Fruit fly (Drosophila melanogaster): ENCODE measurements around the gene Evi5.

Evi5 gene

dm6 chrX:11457149-11457548, 3.0 kb upstream of the Evi5 start:
- TF ChIP-seq Mnt (GFP tag; optimal IDR thresholded peaks at IDR 0.05) (no peak), cnc (optimal IDR thresholded peaks at IDR 0.05) (no peak), CG33017 (tag; optimal IDR thresholded peaks at IDR 0.05) (no peak), CG7045 (GFP tag; optimal IDR thresholded peaks at IDR 0.05) (no peak), cic (GFP tag; optimal IDR thresholded peaks at IDR 0.05) (no peak), tj (GFP tag; optimal IDR thresholded peaks at IDR 0.05) (no peak), CG7101 (tag; optimal IDR thresholded peaks at IDR 0.05) (no peak), CG1620 (GFP tag; optimal IDR thresholded peaks at IDR 0.05) (no peak), ovo (GFP tag; optimal IDR thresholded peaks at IDR 0.05) (no peak), CG12768 (GFP tag; optimal IDR thresholded peaks at IDR 0.05) (no peak), kay (GFP tag; ENCODE audit: borderline replicate concordance) (no peak)

- TF ChIP-seq toe (GFP tag; optimal IDR thresholded peaks at IDR 0.05) (no peak), ovo (GFP tag; optimal IDR thresholded peaks at IDR 0.05) (peak; percentile 47)
Measured at dm6 chrX:11453638-11454037, 548 bp downstream of the Evi5 start.

- TF ChIP-seq bab1 (GFP tag; optimal IDR thresholded peaks at IDR 0.05) (peak; percentile 42), tj (GFP tag; optimal IDR thresholded peaks at IDR 0.05) (peak; percentile 14), CG12768 (GFP tag; optimal IDR thresholded peaks at IDR 0.05) (no peak), CG14711 (tag; optimal IDR thresholded peaks at IDR 0.05) (peak; percentile 39), cic (GFP tag; optimal IDR thresholded peaks at IDR 0.05) (peak; percentile 17), pad (GFP tag; optimal IDR thresholded peaks at IDR 0.05) (no peak), Clk (GFP tag; optimal IDR thresholded peaks at IDR 0.05) (peak; percentile 39), toe (GFP tag; optimal IDR thresholded peaks at IDR 0.05) (no peak), Hr96 (GFP tag; optimal IDR thresholded peaks at IDR 0.05) (peak; percentile 36), Mnt (GFP tag; optimal IDR thresholded peaks at IDR 0.05) (peak; percentile 15), CG7045 (GFP tag; optimal IDR thresholded peaks at IDR 0.05) (peak; percentile 47), CG7101 (tag; optimal IDR thresholded peaks at IDR 0.05) (peak; percentile 30), Crg-1 (GFP tag; optimal IDR thresholded peaks at IDR 0.05) (no peak)
Measured at dm6 chrX:11452846-11453391, 1.3 kb downstream of the Evi5 start.

dm6 chrX:11451630-11452029, 2.6 kb downstream of the Evi5 start:
- TF ChIP-seq cic (GFP tag; optimal IDR thresholded peaks at IDR 0.05) (no peak), bab1 (GFP tag; optimal IDR thresholded peaks at IDR 0.05) (peak; percentile 12), CG12768 (GFP tag; optimal IDR thresholded peaks at IDR 0.05) (no peak), Hr96 (GFP tag; optimal IDR thresholded peaks at IDR 0.05) (no peak), CG14711 (tag; optimal IDR thresholded peaks at IDR 0.05) (no peak), cnc (optimal IDR thresholded peaks at IDR 0.05) (no peak), Mnt (GFP tag; optimal IDR thresholded peaks at IDR 0.05) (no peak), ovo (GFP tag; optimal IDR thresholded peaks at IDR 0.05) (no peak)

- TF ChIP-seq cnc (optimal IDR thresholded peaks at IDR 0.05) (no peak), bab1 (GFP tag; optimal IDR thresholded peaks at IDR 0.05) (peak; percentile 57), toe (GFP tag; optimal IDR thresholded peaks at IDR 0.05) (no peak)
Measured at dm6 chrX:11451027-11451572, 3.1 kb downstream of the Evi5 start.

- TF ChIP-seq bab1 (GFP tag; optimal IDR thresholded peaks at IDR 0.05) = no peak
- no peak for TF ChIP-seq CG33017 (tag; optimal IDR thresholded peaks at IDR 0.05)
- TF ChIP-seq CG1620 (GFP tag; optimal IDR thresholded peaks at IDR 0.05) = no peak
- TF ChIP-seq kay (GFP tag; ENCODE audit: borderline replicate concordance) = no peak
- no peak for TF ChIP-seq CG7045 (GFP tag; optimal IDR thresholded peaks at IDR 0.05)
- TF ChIP-seq toe (GFP tag; optimal IDR thresholded peaks at IDR 0.05) = no peak
- no peak for TF ChIP-seq CG7101 (tag; optimal IDR thresholded peaks at IDR 0.05)
- TF ChIP-seq CG5204 (GFP tag; optimal IDR thresholded peaks at IDR 0.05) = no peak
- no peak for TF ChIP-seq Mnt (GFP tag; optimal IDR thresholded peaks at IDR 0.05)
Measured at dm6 chrX:11450406-11450805, 3.8 kb downstream of the Evi5 start.

dm6 chrX:11449476-11450119, 4.6 kb downstream of the Evi5 start:
- TF ChIP-seq cic (GFP tag; optimal IDR thresholded peaks at IDR 0.05) (peak; percentile 62), cnc (optimal IDR thresholded peaks at IDR 0.05) (no peak), CG33017 (tag; optimal IDR thresholded peaks at IDR 0.05) (peak; percentile 74), CG7101 (tag; optimal IDR thresholded peaks at IDR 0.05) (peak; percentile 86), tj (GFP tag; optimal IDR thresholded peaks at IDR 0.05) (peak; percentile 45), CG7045 (GFP tag; optimal IDR thresholded peaks at IDR 0.05) (peak; percentile 78), Mnt (GFP tag; optimal IDR thresholded peaks at IDR 0.05) (peak; percentile 46), Crg-1 (GFP tag; optimal IDR thresholded peaks at IDR 0.05) (peak; percentile 65), ovo (GFP tag; optimal IDR thresholded peaks at IDR 0.05) (peak; percentile 43), CG14711 (tag; optimal IDR thresholded peaks at IDR 0.05) (peak; percentile 75), CG12768 (GFP tag; optimal IDR thresholded peaks at IDR 0.05) (peak; percentile 77), kay (GFP tag; ENCODE audit: borderline replicate concordance) (no peak), CG1620 (GFP tag; optimal IDR thresholded peaks at IDR 0.05) (peak; percentile 74), Hr96 (GFP tag; optimal IDR thresholded peaks at IDR 0.05) (peak; percentile 81), toe (GFP tag; optimal IDR thresholded peaks at IDR 0.05) (peak; percentile 50), bab1 (GFP tag; optimal IDR thresholded peaks at IDR 0.05) (peak; percentile 75), CG5204 (GFP tag; optimal IDR thresholded peaks at IDR 0.05) (peak; percentile 75), CG11617 (GFP tag; optimal IDR thresholded peaks at IDR 0.05) (peak; percentile 59), pad (GFP tag; optimal IDR thresholded peaks at IDR 0.05) (peak; percentile 70), Clk (GFP tag; optimal IDR thresholded peaks at IDR 0.05) (peak; percentile 20)

All from whole organism, adult.